Fruit fly (Drosophila melanogaster) whole organism, prepupa: ENCODE results near the gene CG5274.

ENCODE experiments used
- CG10631 ChIP-seq: fragments of 200-800 bp; sonication (Bioruptor generic); optimal IDR thresholded peaks from 2 replicates; lab custom pipeline; 2016; ENCODE audit warnings: missing biosample characterization, missing genetic modification characterization
- CG6792 ChIP-seq: fragments of 200-800 bp; sonication (Bioruptor generic); optimal IDR thresholded peaks from 3 replicates; lab custom pipeline; 2016; ENCODE audit warnings: missing biosample characterization, missing genetic modification characterization
- CG7368 ChIP-seq: fragments of 200-800 bp; sonication (Bioruptor generic); optimal IDR thresholded peaks from 3 replicates; lab custom pipeline; 2016; ENCODE audit warnings: missing biosample characterization, missing genetic modification characterization
- Ets96B ChIP-seq: fragments of 200-800 bp; optimal IDR thresholded peaks from 2 replicates; lab custom pipeline; 2019; ENCODE audit warnings: missing biosample characterization, mild to moderate bottlenecking, missing genetic modification characterization, moderate library complexity

- TF ChIP-seq CG10631: no peak
- TF ChIP-seq CG7368 (GFP tag; lab: Kevin White, UChicago): no peak
- TF ChIP-seq CG6792 (GFP tag; lab: Kevin White, UChicago): no peak
- no peak for TF ChIP-seq Ets96B (tag; lab: Kevin White, UChicago)
Measured at dm6 chr3L:20401026-20401912, 26.2 kb downstream of the CG5274 start, which contains the start of gene trbl.
